Worm (Caenorhabditis elegans): Measurements from ENCODE around the gene C34F11.8.
A peak's percentile ranks its signal among the peaks of the same experiment; 100 is the strongest.

C34F11.8 gene

ce11 chrII:5202930-5203329, 7.8 kb downstream of the C34F11.8 start, which contains the start of gene ampd-1:
TSS of gene ampd-1 (plus strand) at chrII:5203322.
- TF ChIP-seq ahr-1 (tag; optimal IDR thresholded peaks at IDR 0.05) (no peak), elt-2 (tag; optimal IDR thresholded peaks at IDR 0.05) (peak; percentile 84), nfya-1 (tag; optimal IDR thresholded peaks at IDR 0.05) (no peak)

ce11 chrII:5201922-5202562, 8.7 kb downstream of the C34F11.8 start:
- peak; percentile 96 for TF ChIP-seq elt-2 (tag; optimal IDR thresholded peaks at IDR 0.05)
- TF ChIP-seq ceh-24 (tag; optimal IDR thresholded peaks at IDR 0.05): no peak
- TF ChIP-seq pax-1 (tag; optimal IDR thresholded peaks at IDR 0.05): no peak
- TF ChIP-seq pqm-1 (tag; optimal IDR thresholded peaks at IDR 0.05): peak; percentile 66
- TF ChIP-seq tbx-2 (tag; optimal IDR thresholded peaks at IDR 0.05): no peak
- TF ChIP-seq ceh-18 (tag; optimal IDR thresholded peaks at IDR 0.05): no peak
- peak; percentile 40 for TF ChIP-seq dve-1 (tag; optimal IDR thresholded peaks at IDR 0.05)

ce11 chrII:5200987-5201582, 9.7 kb downstream of the C34F11.8 start:
- TF ChIP-seq unc-55 (GFP tag; optimal IDR thresholded peaks at IDR 0.05) (peak; percentile 59), rnt-1 (tag; optimal IDR thresholded peaks at IDR 0.05) (no peak), ceh-9 (tag; optimal IDR thresholded peaks at IDR 0.05) (no peak), ceh-18 (tag; optimal IDR thresholded peaks at IDR 0.05) (peak; percentile 31), tbx-2 (tag; optimal IDR thresholded peaks at IDR 0.05) (no peak), ceh-31 (tag; optimal IDR thresholded peaks at IDR 0.05) (no peak), hlh-30 (tag; optimal IDR thresholded peaks at IDR 0.05; ENCODE audit: insufficient read depth) (peak; percentile 61), nfya-1 (tag; optimal IDR thresholded peaks at IDR 0.05) (peak; percentile 7), unc-42 (tag; optimal IDR thresholded peaks at IDR 0.05) (peak; percentile 10), nhr-11 (tag; optimal IDR thresholded peaks at IDR 0.05) (no peak), hlh-6 (tag; optimal IDR thresholded peaks at IDR 0.05) (no peak)

ce11 chrII:5199497-5199896, 11.3 kb downstream of the C34F11.8 start, which contains the start of gene msp-50:
TSS of gene msp-50 (plus strand) at chrII:5199797.
- TF ChIP-seq lim-6 (tag; optimal IDR thresholded peaks at IDR 0.05) (no peak), fkh-6 (tag; optimal IDR thresholded peaks at IDR 0.05) (no peak), ceh-9 (tag; optimal IDR thresholded peaks at IDR 0.05) (no peak), elt-4 (tag; optimal IDR thresholded peaks at IDR 0.05) (no peak), dve-1 (tag; optimal IDR thresholded peaks at IDR 0.05) (no peak), sox-4 (tag; optimal IDR thresholded peaks at IDR 0.05) (no peak), hlh-8 (tag; optimal IDR thresholded peaks at IDR 0.05) (no peak), gmeb-2 (tag; optimal IDR thresholded peaks at IDR 0.05) (no peak), ets-4 (tag; optimal IDR thresholded peaks at IDR 0.05) (no peak), fkh-10 (GFP tag; optimal IDR thresholded peaks at IDR 0.05) (no peak), ceh-22 (tag; optimal IDR thresholded peaks at IDR 0.05) (no peak), C38D4.7 (GFP tag; optimal IDR thresholded peaks at IDR 0.05) (no peak), tbx-2 (tag; optimal IDR thresholded peaks at IDR 0.05) (no peak)

- TF ChIP-seq ttx-3 (tag; optimal IDR thresholded peaks at IDR 0.05): no peak
- TF ChIP-seq ceh-48 (tag; optimal IDR thresholded peaks at IDR 0.05): no peak
- TF ChIP-seq pha-4 (tag; optimal IDR thresholded peaks at IDR 0.05): no peak
- no peak for TF ChIP-seq fkh-6 (tag; optimal IDR thresholded peaks at IDR 0.05)
- no peak for TF ChIP-seq nhr-232 (tag; optimal IDR thresholded peaks at IDR 0.05)
- no peak for TF ChIP-seq rnt-1 (tag; optimal IDR thresholded peaks at IDR 0.05)
- TF ChIP-seq ceh-22 (tag; optimal IDR thresholded peaks at IDR 0.05): no peak
- no peak for TF ChIP-seq lim-6 (tag; optimal IDR thresholded peaks at IDR 0.05)
- TF ChIP-seq ceh-45 (GFP tag; IDR thresholded peaks at IDR 0.05): no peak
- no peak for TF ChIP-seq hlh-6 (tag; optimal IDR thresholded peaks at IDR 0.05)
- no peak for TF ChIP-seq K02D7.2 (tag; optimal IDR thresholded peaks at IDR 0.05)
- TF ChIP-seq pha-2 (tag; optimal IDR thresholded peaks at IDR 0.05): no peak
- TF ChIP-seq unc-42 (tag; optimal IDR thresholded peaks at IDR 0.05): no peak
- TF ChIP-seq F13H6.1 (tag; optimal IDR thresholded peaks at IDR 0.05): no peak
- no peak for TF ChIP-seq hlh-15 (tag; optimal IDR thresholded peaks at IDR 0.05)
- no peak for TF ChIP-seq sdc-2 (tag; optimal IDR thresholded peaks at IDR 0.05)
Measured at ce11 chrII:5195504-5195903, 15.3 kb downstream of the C34F11.8 start, which contains the start of gene C34F11.5. TSS of gene C34F11.5 (plus strand) at chrII:5195804.

All from whole organism, late embryonic.